Fruit fly (Drosophila melanogaster): Measurements from ENCODE around the gene alpha-Est3.

DNA sequence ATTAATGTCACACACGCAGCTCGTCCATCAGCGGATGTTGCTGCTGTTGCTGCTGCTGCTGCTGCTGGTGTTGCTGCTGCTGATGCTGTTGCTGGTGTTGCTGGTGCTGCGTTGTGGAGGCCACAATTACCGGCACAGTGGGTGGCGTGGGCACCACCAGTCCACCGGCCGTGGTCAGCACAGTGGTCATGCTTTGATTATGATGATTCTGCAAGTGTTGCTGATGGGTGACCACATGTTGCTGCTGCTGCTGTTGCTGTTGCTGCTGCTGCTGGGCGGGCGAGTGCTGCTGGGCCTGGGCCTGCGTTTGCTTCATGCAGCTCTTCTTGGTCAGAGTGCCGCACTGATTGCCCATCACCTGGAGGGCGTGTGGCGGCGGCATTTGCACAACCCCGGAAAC lies 30.8 kb upstream of the alpha-Est3 start:
- TF ChIP-seq Myc (optimal IDR thresholded peaks at IDR 0.05) (no peak), ttk (optimal IDR thresholded peaks at IDR 0.05) (no peak), h (optimal IDR thresholded peaks at IDR 0.05) (no peak), psq (optimal IDR thresholded peaks at IDR 0.05) (no peak), insv (optimal IDR thresholded peaks at IDR 0.05) (no peak)
